Worm (Caenorhabditis elegans): Measurements from ENCODE around the gene T05H4.3.

DNA sequence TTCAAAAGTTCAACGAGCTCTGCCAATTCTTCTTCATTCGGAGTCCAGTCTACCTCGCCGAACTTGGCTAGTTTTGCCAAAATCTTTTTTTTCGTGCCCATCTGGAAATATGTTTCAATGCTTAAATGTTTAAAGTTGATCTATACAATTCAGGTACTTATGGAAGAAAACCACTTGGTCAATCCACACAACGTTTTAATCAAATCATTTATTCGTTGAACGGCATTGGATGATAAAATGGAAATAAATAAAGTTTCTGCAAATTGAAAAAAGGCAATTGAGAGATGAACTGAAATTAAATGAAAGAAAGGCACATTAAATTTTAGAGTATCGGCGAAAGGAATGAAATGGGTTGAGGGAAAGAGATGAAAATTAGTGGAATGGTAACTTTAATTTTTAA is 18.1 kb upstream of the T05H4.3 start, which contains the start of gene urb-1:
- no peak for TF ChIP-seq ham-2 (GFP tag; optimal IDR thresholded peaks at IDR 0.05)
- no peak for TF ChIP-seq lsy-2 (tag; optimal IDR thresholded peaks at IDR 0.05)
- TF ChIP-seq sem-2 (GFP tag; optimal IDR thresholded peaks at IDR 0.05): no peak
- no peak for TF ChIP-seq drap-1 (GFP tag; optimal IDR thresholded peaks at IDR 0.05)
- TF ChIP-seq ztf-11 (tag; optimal IDR thresholded peaks at IDR 0.05): no peak
- TF ChIP-seq nhr-12 (tag; optimal IDR thresholded peaks at IDR 0.05): no peak
- TF ChIP-seq ces-1 (GFP tag; optimal IDR thresholded peaks at IDR 0.05): no peak

Measured in whole organism, mixed stage, embryonic.